Worm (Caenorhabditis elegans) whole organism, dauer: Measurements from ENCODE around the gene tag-30.

Source experiments
- unc-62 ChIP-seq: sonication (generic microtip); optimal IDR thresholded peaks from 2 replicates; lab custom pipeline; 2017; ENCODE audit warnings: missing biosample characterization, missing genetic modification reagents, missing genetic modification characterization

tag-30 gene

DNA sequence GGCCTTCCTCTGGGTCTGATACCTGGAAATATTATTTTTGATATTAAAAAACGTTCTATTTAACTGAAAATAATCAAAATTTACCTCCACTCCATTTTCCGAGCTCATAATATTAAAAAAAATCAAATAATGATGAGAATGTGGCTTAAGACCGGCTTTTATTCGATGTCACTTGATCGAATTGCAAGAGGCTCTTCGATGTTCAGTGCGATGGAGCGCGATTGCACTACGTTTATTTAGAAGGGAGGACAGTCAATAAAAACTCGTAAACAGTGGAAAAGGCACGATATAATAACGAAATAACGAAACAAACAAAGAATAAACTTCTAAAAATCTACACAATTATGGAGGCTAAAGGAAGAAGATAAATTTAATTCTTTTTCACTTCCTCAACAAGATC, at the start of gene tag-30:
Gene tag-30 (minus strand): TSS at position 383 of the 400 bp plus-strand sequence.
- no peak for TF ChIP-seq unc-62 (GFP tag; lab: Kevin White, UChicago)

DNA sequence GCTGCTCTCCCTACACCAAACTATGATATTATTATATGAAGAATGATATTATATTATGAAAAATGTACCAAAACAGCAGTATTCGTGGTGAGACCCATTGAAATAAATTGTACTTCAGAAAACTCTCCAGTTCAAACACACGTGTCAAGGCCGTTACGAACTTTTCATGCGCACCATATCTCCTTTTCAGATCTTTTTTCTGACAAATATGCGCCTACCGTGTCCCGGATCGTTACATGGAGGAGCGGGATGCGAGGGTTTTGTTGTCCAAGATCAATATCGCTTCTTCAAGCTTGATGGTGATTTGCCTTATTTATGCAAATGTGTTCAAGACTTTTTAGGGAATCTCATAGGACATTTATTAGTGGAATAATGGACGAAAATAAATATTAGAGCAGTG, 48.7 kb upstream of the tag-30 start:
- TF ChIP-seq unc-62 (GFP tag; lab: Kevin White, UChicago) = no peak

DNA sequence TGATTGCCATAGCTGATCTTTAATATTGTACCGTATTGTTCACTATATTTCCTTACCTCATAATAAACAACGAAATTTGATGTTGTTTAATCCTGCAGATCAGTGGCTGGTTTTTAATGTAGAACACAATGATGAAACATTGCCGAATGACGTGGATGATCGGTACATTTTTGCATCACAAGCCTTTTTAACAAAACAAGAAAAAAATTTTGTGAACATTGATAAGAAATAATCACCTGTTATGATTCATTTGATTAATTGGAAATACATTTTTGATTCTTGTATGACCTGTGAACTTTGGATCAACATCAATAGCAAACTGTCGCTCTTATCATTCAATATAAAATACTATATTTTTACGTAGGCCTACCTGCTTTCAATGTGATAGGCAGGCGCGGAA, 47.9 kb upstream of the tag-30 start:
- TF ChIP-seq unc-62 (GFP tag; lab: Kevin White, UChicago) = no peak

DNA sequence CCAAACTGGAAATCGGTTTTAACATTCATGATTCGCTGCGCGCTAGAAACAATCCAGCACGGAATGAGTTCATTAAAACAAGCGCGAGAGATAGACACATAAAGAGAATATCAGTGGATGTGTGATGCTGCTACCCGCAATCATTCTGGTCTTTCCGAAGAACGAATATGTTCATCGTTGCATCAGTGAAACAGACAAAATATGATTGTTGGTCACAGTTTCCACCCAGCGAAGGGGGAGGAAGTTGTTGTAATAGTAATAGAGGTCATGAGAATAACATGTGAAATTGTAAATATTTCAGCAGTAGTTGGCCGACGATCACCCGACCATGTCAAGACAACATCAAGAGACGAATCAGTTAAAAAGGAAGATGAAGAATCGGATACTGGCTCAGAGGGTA, 46.3 kb upstream of the tag-30 start:
- no peak for TF ChIP-seq unc-62 (GFP tag; lab: Kevin White, UChicago)

DNA sequence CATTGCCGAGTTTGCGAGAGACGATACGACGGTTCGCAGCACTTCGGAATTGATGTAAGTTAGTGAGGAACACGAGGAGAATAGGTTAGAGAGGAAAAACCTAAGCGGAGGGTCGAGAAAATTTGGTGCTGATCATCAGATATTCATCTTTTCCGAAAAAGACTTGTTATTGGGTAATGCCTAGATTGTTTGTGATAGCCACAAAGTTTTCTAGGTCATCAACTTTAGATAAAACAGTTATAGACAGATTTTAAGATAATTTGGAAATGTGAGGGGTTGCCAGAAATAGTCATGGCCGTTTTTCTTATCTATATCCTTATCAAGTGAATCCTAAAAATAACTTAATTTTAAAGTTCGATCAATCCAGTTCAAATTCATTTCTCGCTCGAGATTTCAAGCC, 45.4 kb upstream of the tag-30 start:
- no peak for TF ChIP-seq unc-62 (GFP tag; lab: Kevin White, UChicago)

DNA sequence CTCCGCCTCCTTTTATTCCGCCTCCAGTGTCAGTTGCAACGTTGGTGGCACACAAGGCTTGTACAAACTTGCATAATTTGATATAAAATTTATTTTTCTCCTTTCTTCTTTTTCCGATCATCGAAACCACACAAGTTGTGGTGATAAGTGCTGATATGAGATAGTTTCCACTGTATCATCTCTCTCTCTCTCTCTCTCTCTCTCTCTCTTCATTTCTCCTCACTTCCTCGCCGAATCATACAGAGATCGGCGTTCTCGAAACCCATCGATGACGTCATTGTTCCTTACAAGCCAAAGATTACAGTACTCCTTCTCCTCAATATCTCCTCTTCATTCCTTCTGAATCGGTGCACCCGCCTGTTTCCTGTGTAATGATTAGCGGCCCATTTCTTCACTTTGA, 44.4 kb upstream of the tag-30 start, which contains the start of gene nhr-43:
Gene nhr-43 (plus strand): TSS at position 233 of the 400 bp plus-strand sequence.
- TF ChIP-seq unc-62 (GFP tag; lab: Kevin White, UChicago) = no peak

DNA sequence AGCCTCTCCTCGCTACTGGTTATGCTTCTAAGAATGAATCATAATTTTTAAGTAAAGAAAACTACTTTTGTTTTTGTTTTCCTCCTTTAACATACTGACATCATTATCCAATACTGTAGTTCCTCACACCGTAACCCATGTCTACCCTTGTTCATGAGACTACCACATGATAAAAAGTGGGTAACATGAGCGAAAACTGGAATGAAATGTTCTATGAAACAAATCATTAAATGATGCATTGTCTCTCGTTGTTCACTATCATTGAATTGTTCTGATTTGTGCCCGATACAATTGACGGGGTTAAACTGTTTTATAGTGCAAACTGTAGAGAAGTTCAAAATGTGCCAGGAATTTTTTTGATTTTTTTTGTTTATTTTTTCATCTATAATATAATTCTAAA, 42.8 kb upstream of the tag-30 start:
- TF ChIP-seq unc-62 (GFP tag; lab: Kevin White, UChicago) = no peak

DNA sequence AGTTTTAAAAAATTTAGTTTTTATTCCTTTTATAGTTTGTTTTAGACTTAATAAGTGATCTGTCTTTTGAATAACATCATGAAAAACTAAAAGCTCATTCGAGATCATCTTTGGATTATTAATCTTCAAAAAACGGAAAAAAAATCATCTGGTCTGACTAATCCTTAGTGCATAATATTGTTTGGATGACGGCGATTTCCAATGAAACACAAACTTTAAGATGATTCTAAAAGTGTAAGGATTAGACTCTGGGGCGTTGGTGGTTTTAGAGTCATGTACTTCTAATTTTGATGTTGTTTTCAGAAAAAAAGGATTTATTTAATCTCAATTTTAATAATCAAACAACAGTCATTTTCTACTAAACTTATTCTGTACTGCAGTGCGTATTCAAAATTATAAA, 38.4 kb upstream of the tag-30 start:
- TF ChIP-seq unc-62 (GFP tag; lab: Kevin White, UChicago) = no peak

DNA sequence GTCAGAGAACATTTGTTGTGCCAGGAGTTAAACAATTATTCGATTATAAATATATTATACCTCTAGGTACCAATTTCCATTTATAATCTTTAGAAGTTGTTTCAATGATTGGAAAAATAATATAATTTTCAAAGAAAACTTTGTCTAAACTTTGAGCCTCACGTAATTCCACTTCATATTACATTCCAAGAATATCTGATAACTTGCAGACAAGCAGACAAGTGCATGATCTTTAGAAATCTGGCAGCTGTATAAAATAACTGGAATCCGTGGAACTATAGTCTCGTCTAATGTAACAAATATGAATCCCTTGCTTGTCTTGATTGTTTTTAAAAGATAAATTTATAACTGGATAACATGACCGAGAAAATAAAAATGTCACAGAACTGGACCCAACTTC, 37.6 kb upstream of the tag-30 start:
- no peak for TF ChIP-seq unc-62 (GFP tag; lab: Kevin White, UChicago)

DNA sequence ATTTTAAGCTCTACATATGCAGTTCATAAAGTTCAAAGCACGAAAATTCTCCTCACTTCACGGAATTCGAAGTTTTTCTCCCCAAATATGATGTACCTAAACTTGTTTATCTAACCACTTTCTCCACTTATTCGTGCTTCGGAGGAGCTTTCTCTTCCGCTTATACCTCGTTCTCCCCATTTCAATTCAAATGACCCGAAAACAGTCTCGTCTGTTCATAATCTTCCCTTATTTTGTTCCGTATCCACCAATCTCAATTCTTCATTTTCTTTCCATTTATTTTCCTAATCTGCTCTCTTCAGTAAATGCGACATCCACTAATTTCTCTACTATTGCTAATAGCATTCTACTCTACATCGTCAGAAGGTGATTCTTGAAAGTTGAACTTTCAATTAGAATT, 30.4 kb upstream of the tag-30 start, which contains the start of gene let-653:
Gene let-653 (plus strand): TSS at position 301 of the 400 bp plus-strand sequence.
- no peak for TF ChIP-seq unc-62 (GFP tag; lab: Kevin White, UChicago)

DNA sequence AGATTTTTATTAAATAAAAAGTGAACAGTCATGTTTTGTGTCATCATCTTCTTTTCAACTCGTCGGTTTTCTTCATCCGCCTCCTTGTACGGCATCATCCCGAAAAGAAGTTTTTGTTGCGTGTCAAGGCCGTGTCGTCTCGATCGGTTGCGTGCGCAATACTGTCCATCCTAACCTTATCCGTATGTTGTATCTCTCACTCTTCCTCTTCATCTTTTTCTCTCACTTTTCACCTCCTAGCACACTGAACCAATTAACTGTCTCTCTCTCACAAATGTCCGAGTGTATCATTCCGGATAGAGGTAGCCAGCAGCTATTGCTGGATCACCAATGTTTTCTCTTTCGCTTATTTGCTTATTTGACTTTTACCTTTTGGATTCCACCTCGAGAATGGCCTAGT, 28.5 kb upstream of the tag-30 start:
- TF ChIP-seq unc-62 (GFP tag; lab: Kevin White, UChicago) = no peak

DNA sequence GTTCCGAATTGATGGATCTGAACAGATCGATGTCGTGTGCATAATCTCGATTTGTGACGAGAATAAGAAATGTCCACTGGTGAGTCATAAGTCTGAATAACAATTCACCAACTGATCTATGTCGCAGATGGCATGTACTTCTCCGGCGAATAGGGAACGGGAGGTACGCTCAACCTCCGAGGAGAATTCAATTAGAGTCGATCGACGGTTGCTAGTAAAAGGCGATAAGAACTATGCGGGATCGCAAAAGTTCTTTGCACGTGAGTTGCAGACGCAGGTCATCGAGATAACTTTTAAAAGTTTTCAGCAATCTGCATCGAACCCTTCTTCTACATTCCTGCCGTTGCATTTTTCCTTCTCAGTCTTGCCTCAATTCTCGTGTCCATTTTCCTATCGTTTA, 27.6 kb upstream of the tag-30 start:
- TF ChIP-seq unc-62 (GFP tag; lab: Kevin White, UChicago) = no peak

DNA sequence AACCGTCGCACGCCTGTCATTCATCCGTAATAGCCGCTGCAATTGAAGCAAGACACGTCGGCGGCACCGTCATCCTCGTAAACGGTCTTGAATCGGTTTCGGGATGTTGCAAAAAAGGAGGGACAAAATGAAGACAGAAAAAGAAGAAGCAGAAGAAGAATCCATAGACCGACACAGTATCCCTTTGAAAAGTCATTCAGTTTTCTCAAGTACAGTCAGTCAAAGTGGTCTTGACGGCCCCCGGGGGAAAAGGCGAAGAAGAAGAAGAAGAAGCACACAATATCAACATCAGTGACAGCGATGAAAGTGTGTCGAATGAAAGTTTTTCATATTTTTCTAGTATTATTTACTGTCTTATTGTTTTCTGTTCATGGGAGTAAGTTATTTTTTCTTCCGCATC, 23.3 kb upstream of the tag-30 start, which contains the start of gene cutl-27:
Gene cutl-27 (plus strand): TSS at position 301 of the 400 bp plus-strand sequence.
- TF ChIP-seq unc-62 (GFP tag; lab: Kevin White, UChicago) = no peak

DNA sequence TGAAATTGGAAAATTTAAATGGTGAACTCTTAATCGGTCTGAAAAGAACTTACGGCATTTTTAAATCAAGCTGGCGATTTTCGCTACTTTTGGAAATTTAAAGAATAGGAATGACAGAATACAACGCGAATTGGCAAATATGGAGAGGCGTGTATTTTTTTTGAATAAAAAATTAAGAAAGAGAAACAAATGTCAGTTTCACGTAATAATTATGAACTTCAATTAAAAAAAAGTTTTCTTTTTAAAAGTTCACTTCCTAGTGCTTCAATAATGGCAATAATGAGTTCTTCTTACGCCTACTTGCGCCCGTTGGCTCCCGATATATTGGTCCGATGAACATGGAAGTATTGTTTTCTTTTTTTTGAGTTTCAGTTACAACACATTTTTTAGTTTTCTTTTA, 22.7 kb upstream of the tag-30 start, which contains the start of gene pph-2:
Gene pph-2 (minus strand): TSS at position 101 of the 400 bp plus-strand sequence.
- TF ChIP-seq unc-62 (GFP tag; lab: Kevin White, UChicago) = no peak

DNA sequence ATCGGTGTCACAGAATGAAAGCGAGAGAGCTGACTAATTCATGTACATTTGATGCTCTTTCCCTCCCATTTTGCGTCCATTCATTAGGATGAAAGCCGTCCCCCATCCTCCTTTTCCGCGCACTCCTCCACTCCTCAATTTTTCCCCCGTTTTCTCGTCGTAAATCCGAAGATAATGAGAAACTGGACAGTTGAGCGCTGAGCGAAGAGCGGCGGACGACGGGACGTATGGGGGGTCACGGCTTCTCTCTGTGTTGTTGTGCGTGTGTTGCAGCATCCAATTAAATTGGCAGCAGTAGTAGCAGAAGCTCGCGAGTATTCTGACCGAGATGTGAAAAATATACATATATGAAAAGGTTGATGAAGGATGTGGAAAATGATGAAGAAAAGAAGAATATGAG, 16.9 kb upstream of the tag-30 start:
- TF ChIP-seq unc-62 (GFP tag; lab: Kevin White, UChicago) = no peak

DNA sequence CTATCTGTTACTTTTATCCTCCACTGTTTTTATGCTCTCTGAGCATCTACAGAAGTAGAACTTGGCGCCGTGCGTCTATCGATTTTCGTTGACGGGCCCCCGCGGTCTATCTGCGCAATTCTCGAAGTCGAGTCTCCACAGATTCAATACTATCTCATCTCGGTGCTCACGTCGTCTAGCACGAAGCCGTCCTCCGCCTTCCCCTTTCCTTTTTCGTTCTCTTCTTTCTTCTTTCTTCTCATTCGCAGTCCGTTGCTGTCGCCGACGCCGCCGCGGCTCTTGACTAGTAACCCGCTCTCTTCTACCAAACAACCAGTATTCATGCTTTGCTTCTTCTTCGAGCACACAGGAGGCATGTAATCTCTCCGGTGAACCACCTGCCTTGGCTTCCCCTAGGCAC, 16.1 kb upstream of the tag-30 start:
- no peak for TF ChIP-seq unc-62 (GFP tag; lab: Kevin White, UChicago)

DNA sequence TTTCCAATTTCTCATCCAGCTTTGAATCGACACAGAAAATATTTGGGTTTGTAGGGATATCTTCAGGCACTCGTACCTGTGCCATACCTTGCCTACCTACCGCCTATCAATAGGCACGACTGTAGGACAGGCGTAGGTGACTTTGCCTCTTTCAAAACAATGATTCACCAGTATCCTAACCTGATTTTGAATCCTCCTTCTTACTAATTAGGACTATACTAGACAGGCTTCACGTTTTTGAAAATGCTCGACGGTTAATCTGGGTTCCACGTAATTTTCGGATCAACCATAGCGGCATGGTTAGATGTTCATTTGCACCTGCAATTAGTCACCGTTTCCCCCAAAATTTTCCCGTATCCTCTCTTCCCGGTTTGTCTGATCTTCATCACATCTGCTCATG, 13.5 kb upstream of the tag-30 start:
- TF ChIP-seq unc-62 (GFP tag; lab: Kevin White, UChicago) = no peak
